Worm (Caenorhabditis elegans): ENCODE results near the gene B0252.1.
A peak's percentile ranks its signal among the peaks of the same experiment; 100 is the strongest.

Gene B0252.1

ce11 chrII:6968191-6968675 lies 48.8 kb downstream of the B0252.1 start (continued):
- TF ChIP-seq rnt-1 (tag; optimal IDR thresholded peaks at IDR 0.05) (peak; percentile 93), mep-1 (tag; optimal IDR thresholded peaks at IDR 0.05) (peak; percentile 65), lin-15B (tag; optimal IDR thresholded peaks at IDR 0.05) (peak; percentile 35), unc-86 (tag; optimal IDR thresholded peaks at IDR 0.05) (peak; percentile 74), lin-14 (GFP tag; optimal IDR thresholded peaks at IDR 0.05) (peak; percentile 86), vab-15 (tag; optimal IDR thresholded peaks at IDR 0.05) (no peak), lin-35 (GFP tag; optimal IDR thresholded peaks at IDR 0.05) (peak; percentile 41 to 65), unc-30 (tag; optimal IDR thresholded peaks at IDR 0.05) (no peak), aly-2 (tag; optimal IDR thresholded peaks at IDR 0.05) (peak; percentile 73), ztf-11 (tag; optimal IDR thresholded peaks at IDR 0.05) (peak in 1 of 2 experiments; percentile 71), pqm-1 (tag; optimal IDR thresholded peaks at IDR 0.05) (no peak), F16B12.6 (tag; optimal IDR thresholded peaks at IDR 0.05) (peak; percentile 44), nhr-28 (tag; optimal IDR thresholded peaks at IDR 0.05) (no peak), tbx-2 (tag; optimal IDR thresholded peaks at IDR 0.05) (peak; percentile 69), snpc-4 (tag; optimal IDR thresholded peaks at IDR 0.05) (peak; percentile 98), Y116A8C.19 (tag; optimal IDR thresholded peaks at IDR 0.05; ENCODE audit: borderline replicate concordance) (no peak), grh-1 (GFP tag; IDR thresholded peaks at IDR 0.05) (peak; percentile 73), nhr-71 (tag; optimal IDR thresholded peaks at IDR 0.05) (peak; percentile 93), zag-1 (tag; optimal IDR thresholded peaks at IDR 0.05) (no peak), egl-13 (tag; optimal IDR thresholded peaks at IDR 0.05) (peak; percentile 70), nhr-90 (tag; optimal IDR thresholded peaks at IDR 0.05; ENCODE audit: poor library complexity) (peak; percentile 92), nhr-77 (tag; optimal IDR thresholded peaks at IDR 0.05) (peak; percentile 81), elt-2 (tag; optimal IDR thresholded peaks at IDR 0.05) (peak; percentile 50), ceh-82 (tag; optimal IDR thresholded peaks at IDR 0.05) (peak; percentile 53 to 77 (median 72)), dpl-1 (GFP tag; optimal IDR thresholded peaks at IDR 0.05) (peak; percentile 42 to 54 (median 52)), dsc-1 (tag; optimal IDR thresholded peaks at IDR 0.05) (peak; percentile 79), aha-1 (tag; optimal IDR thresholded peaks at IDR 0.05) (peak; percentile 21), blmp-1 (tag; optimal IDR thresholded peaks at IDR 0.05) (no peak), pag-3 (tag; optimal IDR thresholded peaks at IDR 0.05; ENCODE audit: borderline replicate concordance, insufficient read depth) (no peak), hlh-17 (GFP tag; optimal IDR thresholded peaks at IDR 0.05; ENCODE audit: borderline replicate concordance) (peak; percentile 34), jun-1 (tag; optimal IDR thresholded peaks at IDR 0.05) (peak; percentile 35), nhr-47 (tag; optimal IDR thresholded peaks at IDR 0.05) (peak; percentile 93), mdl-1 (tag; optimal IDR thresholded peaks at IDR 0.05) (peak; percentile 54), snu-23 (GFP tag; optimal IDR thresholded peaks at IDR 0.05) (peak; percentile 86), nhr-19 (GFP tag; conservative IDR thresholded peaks at IDR 0.05) (peak; percentile 93), swsn-7 (tag; optimal IDR thresholded peaks at IDR 0.05) (peak; percentile 87), ama-1 (optimal IDR thresholded peaks at IDR 0.05) (peak; percentile 95), ceh-88 (GFP tag; IDR thresholded peaks at IDR 0.05) (peak; percentile 65; the same call in 1 of the 2 replicates), C16A3.4 (tag; optimal IDR thresholded peaks at IDR 0.05) (peak; percentile 2), xbp-1 (tag; optimal IDR thresholded peaks at IDR 0.05) (peak; percentile 73), elt-3 (tag; optimal IDR thresholded peaks at IDR 0.05) (peak in 1 of 6 experiments; percentile 29), lin-13 (GFP tag; optimal IDR thresholded peaks at IDR 0.05) (peak; percentile 85), efl-1 (optimal IDR thresholded peaks at IDR 0.05) (peak; percentile 60 to 78), efl-1 (GFP tag; optimal IDR thresholded peaks at IDR 0.05 in 1 of 2) (peak; percentile 37 to 96), sptf-1 (tag; optimal IDR thresholded peaks at IDR 0.05) (no peak), unc-98 (GFP tag; IDR thresholded peaks at IDR 0.05) (no peak), nhr-20 (tag; optimal IDR thresholded peaks at IDR 0.05) (peak; percentile 89), lir-3 (tag; optimal IDR thresholded peaks at IDR 0.05; ENCODE audit: poor library complexity) (peak; percentile 38), ztf-4 (tag; optimal IDR thresholded peaks at IDR 0.05) (peak; percentile 59), nhr-237 (tag; optimal IDR thresholded peaks at IDR 0.05) (no peak), nhr-11 (tag; optimal IDR thresholded peaks at IDR 0.05) (peak; percentile 12), isw-1 (GFP tag; IDR thresholded peaks at IDR 0.05) (peak; percentile 48)
